Worm (Caenorhabditis elegans): Measurements from ENCODE around the gene clp-6.

DNA sequence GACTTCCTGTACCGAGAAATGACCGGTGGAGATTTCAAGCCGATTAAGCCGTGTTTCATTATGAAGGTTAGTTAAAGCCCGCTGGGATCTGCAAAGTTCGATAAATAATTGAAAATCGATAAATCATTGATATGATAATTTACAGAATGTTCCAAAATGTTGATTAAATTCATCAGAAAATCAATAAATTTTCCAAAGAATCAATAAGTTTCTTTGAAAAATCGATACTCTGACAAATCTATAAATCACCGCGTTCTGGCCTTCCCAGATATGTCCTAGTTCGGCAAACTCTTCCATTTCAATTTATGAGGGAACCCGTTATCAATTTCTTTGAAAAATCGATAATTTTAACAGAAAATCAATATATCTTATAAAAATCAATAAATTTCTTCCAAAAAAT, 27.3 kb downstream of the clp-6 start:
- TF ChIP-seq nhr-232 (tag; optimal IDR thresholded peaks at IDR 0.05) (no peak), sox-4 (tag; optimal IDR thresholded peaks at IDR 0.05) (no peak), K09A11.1 (tag; optimal IDR thresholded peaks at IDR 0.05; ENCODE audit: insufficient read depth) (no peak)
